Worm (Caenorhabditis elegans) whole organism, late embryonic: ENCODE results near the gene R09A1.3.

Experiments used
- C08G9.2 ChIP-seq: sonication (generic microtip); optimal IDR thresholded peaks from 2 replicates; lab custom pipeline; 2016; ENCODE audit warnings: mild to moderate bottlenecking, missing genetic modification characterization, moderate library complexity, missing compliant biosample characterization
- Y22D7AL.16 ChIP-seq: sonication (generic microtip); optimal IDR thresholded peaks from 2 replicates; lab custom pipeline; 2016; ENCODE audit warnings: missing genetic modification characterization, missing compliant biosample characterization
- ceh-19 ChIP-seq: fragments of 200-800 bp; sonication (Bioruptor generic); optimal IDR thresholded peaks from 2 replicates; lab custom pipeline; 2018; ENCODE audit warnings: mild to moderate bottlenecking, missing genetic modification characterization, missing compliant biosample characterization
- ceh-6 ChIP-seq: fragments of 200-800 bp; sonication (Bioruptor generic); optimal IDR thresholded peaks from 2 replicates; lab custom pipeline; 2018; ENCODE audit warnings: mild to moderate bottlenecking, missing genetic modification characterization, missing compliant biosample characterization
- elt-2 ChIP-seq: sonication (generic microtip); optimal IDR thresholded peaks from 2 replicates; lab custom pipeline; 2016; ENCODE audit warnings: missing genetic modification reagents, missing genetic modification characterization, missing compliant biosample characterization
- fkh-10 ChIP-seq: fragments of 150-350 bp; optimal IDR thresholded peaks from 2 replicates; lab custom pipeline; 2014; ENCODE audit warnings: missing biosample characterization, missing genetic modification reagents, missing genetic modification characterization
- fkh-6 ChIP-seq: sonication (generic microtip); optimal IDR thresholded peaks from 2 replicates; lab custom pipeline; 2016; ENCODE audit warnings: missing genetic modification characterization, missing compliant biosample characterization
- gmeb-2 ChIP-seq: sonication (generic microtip); optimal IDR thresholded peaks from 2 replicates; lab custom pipeline; 2016; ENCODE audit warnings: missing genetic modification characterization, inconsistent platforms, missing compliant biosample characterization
- hlh-13 ChIP-seq: fragments of 200-800 bp; sonication (Bioruptor generic); optimal IDR thresholded peaks from 2 replicates; lab custom pipeline; 2018; ENCODE audit warnings: mild to moderate bottlenecking, missing genetic modification characterization, missing compliant biosample characterization
- lim-6 ChIP-seq: sonication (generic microtip); optimal IDR thresholded peaks from 2 replicates; lab custom pipeline; 2016; ENCODE audit warnings: missing genetic modification characterization, missing compliant biosample characterization
- madf-2 ChIP-seq: sonication (generic microtip); optimal IDR thresholded peaks from 2 replicates; lab custom pipeline; 2017; ENCODE audit warnings: missing genetic modification characterization, missing compliant biosample characterization
- npax-4 ChIP-seq: sonication (generic microtip); optimal IDR thresholded peaks from 2 replicates; lab custom pipeline; 2016; ENCODE audit warnings: missing genetic modification characterization, missing compliant biosample characterization
- pag-3 ChIP-seq: sonication (generic microtip); optimal IDR thresholded peaks from 2 replicates; lab custom pipeline; 2016; ENCODE audit warnings: missing compliant biosample characterization, missing genetic modification characterization, borderline replicate concordance
- pqm-1 ChIP-seq: sonication (generic microtip); optimal IDR thresholded peaks from 2 replicates; lab custom pipeline; 2016; ENCODE audit warnings: missing genetic modification characterization, missing compliant biosample characterization
- rnt-1 ChIP-seq: sonication (generic microtip); optimal IDR thresholded peaks from 2 replicates; lab custom pipeline; 2016; ENCODE audit warnings: missing genetic modification characterization, missing compliant biosample characterization
- sox-2 ChIP-seq: fragments of 200-800 bp; sonication (Bioruptor generic); IDR thresholded peaks from 2 replicates; pipeline ENCODE4 v1.3.6; 2022; ENCODE audit warnings: missing genetic modification reagents, missing genetic modification characterization, missing compliant biosample characterization
- unc-86 ChIP-seq: sonication (generic microtip); optimal IDR thresholded peaks from 2 replicates; lab custom pipeline; 2016; ENCODE audit warnings: missing genetic modification characterization, missing compliant biosample characterization

Gene R09A1.3

ce11 chrV:975184-975583 lies 51.7 kb downstream of the R09A1.3 start (continued):
- TF ChIP-seq ceh-19 (GFP tag; lab: Kevin White, UChicago) (peak; percentile 43), C08G9.2 (tag; lab: Kevin White, UChicago) (no peak), unc-86 (no peak), madf-2 (no peak), lim-6 (tag; lab: Kevin White, UChicago) (no peak), Y22D7AL.16 (tag; lab: Kevin White, UChicago) (no peak), npax-4 (no peak), ceh-6 (no peak), rnt-1 (tag; lab: Kevin White, UChicago) (no peak), gmeb-2 (tag; lab: Kevin White, UChicago) (no peak), sox-2 (GFP tag; lab: Robert Waterston, UW) (no peak), pqm-1 (tag; lab: Kevin White, UChicago) (no peak), fkh-10 (GFP tag; lab: Kevin White, UChicago) (no peak), hlh-13 (GFP tag; lab: Kevin White, UChicago) (no peak), pag-3 (tag; lab: Kevin White, UChicago) (no peak), elt-2 (tag; lab: Kevin White, UChicago) (peak; percentile 21), fkh-6 (tag; lab: Kevin White, UChicago) (no peak)
